Worm (Caenorhabditis elegans): Measurements from ENCODE around the gene srh-25.

The srh-25 gene

DNA sequence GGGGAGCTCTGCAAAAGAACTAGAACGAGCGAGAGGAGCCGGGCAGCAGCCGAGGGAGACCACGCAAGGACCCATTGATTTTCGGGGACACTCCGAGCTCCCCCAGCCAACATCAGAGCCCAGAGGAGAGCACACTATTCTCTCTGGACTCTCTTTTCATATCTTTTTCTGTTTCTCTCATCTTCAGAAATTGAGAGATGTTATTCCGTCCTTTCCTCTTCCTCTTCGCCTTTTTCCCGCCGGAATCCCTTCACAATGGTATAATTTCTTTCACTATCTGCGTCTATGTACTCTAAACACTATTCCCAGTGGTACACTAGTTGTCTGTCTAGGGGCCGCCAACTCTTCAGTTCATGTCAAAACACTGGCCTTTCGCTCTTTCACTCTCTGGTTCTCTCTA lies 31.8 kb upstream of the srh-25 start:
- peak; percentile 88 for TF ChIP-seq irx-1 (tag; optimal IDR thresholded peaks at IDR 0.05)
- TF ChIP-seq ceh-90 (tag; optimal IDR thresholded peaks at IDR 0.05) = no peak
- TF ChIP-seq fkh-10 (GFP tag; optimal IDR thresholded peaks at IDR 0.05) = peak; percentile 96
- TF ChIP-seq vab-15 (tag; optimal IDR thresholded peaks at IDR 0.05) = no peak
- no peak for TF ChIP-seq nhr-28 (tag; optimal IDR thresholded peaks at IDR 0.05)
- TF ChIP-seq dpl-1 (GFP tag; optimal IDR thresholded peaks at IDR 0.05) = peak; percentile 53 to 72 (median 64)
- peak; percentile 95 for TF ChIP-seq fkh-8 (tag; optimal IDR thresholded peaks at IDR 0.05)
- peak; percentile 53; the same call in 1 of the 2 replicates for TF ChIP-seq ceh-88 (GFP tag; IDR thresholded peaks at IDR 0.05)
- peak; percentile 94 for TF ChIP-seq nhr-71 (tag; optimal IDR thresholded peaks at IDR 0.05)
- TF ChIP-seq lin-14 (GFP tag; optimal IDR thresholded peaks at IDR 0.05) = peak; percentile 99
- TF ChIP-seq efl-1 (optimal IDR thresholded peaks at IDR 0.05) = peak; percentile 78 to 82
- peak; percentile 49 to 92 for TF ChIP-seq efl-1 (GFP tag; optimal IDR thresholded peaks at IDR 0.05 in 1 of 2)
- TF ChIP-seq Y116A8C.19 (tag; optimal IDR thresholded peaks at IDR 0.05; ENCODE audit: borderline replicate concordance) = no peak
- TF ChIP-seq mdl-1 (tag; optimal IDR thresholded peaks at IDR 0.05) = peak in 1 of 2 experiments; percentile 76
- TF ChIP-seq ceh-63 (GFP tag; optimal IDR thresholded peaks at IDR 0.05) = peak; percentile 68
- peak; percentile 64 for TF ChIP-seq C16A3.4 (tag; optimal IDR thresholded peaks at IDR 0.05)
- peak; percentile 65 for TF ChIP-seq ceh-8 (GFP tag; optimal IDR thresholded peaks at IDR 0.05)
- peak; percentile 46 for TF ChIP-seq aly-2 (tag; optimal IDR thresholded peaks at IDR 0.05)
- peak; percentile 16 for TF ChIP-seq sup-37 (GFP tag; optimal IDR thresholded peaks at IDR 0.05)
- no peak for TF ChIP-seq C34B4.2 (tag; optimal IDR thresholded peaks at IDR 0.05)
- TF ChIP-seq xbp-1 (tag; optimal IDR thresholded peaks at IDR 0.05) = peak; percentile 76
- TF ChIP-seq ama-1 (optimal IDR thresholded peaks at IDR 0.05) = no peak
- TF ChIP-seq ces-1 (GFP tag; optimal IDR thresholded peaks at IDR 0.05) = no peak
- TF ChIP-seq unc-86 (tag; optimal IDR thresholded peaks at IDR 0.05) = peak; percentile 88
- TF ChIP-seq sptf-1 (tag; optimal IDR thresholded peaks at IDR 0.05) = no peak
- TF ChIP-seq unc-62 (GFP tag; optimal IDR thresholded peaks at IDR 0.05) = no peak
- peak; percentile 55 for TF ChIP-seq nhr-90 (tag; optimal IDR thresholded peaks at IDR 0.05; ENCODE audit: poor library complexity)
- TF ChIP-seq blmp-1 (tag; optimal IDR thresholded peaks at IDR 0.05) = peak; percentile 80
- no peak for TF ChIP-seq tlp-1 (tag; optimal IDR thresholded peaks at IDR 0.05)
- TF ChIP-seq rnt-1 (tag; optimal IDR thresholded peaks at IDR 0.05) = peak; percentile 62
- 0 out of 2 replicates have a peak, but pooled peaks have one; percentile 27 for TF ChIP-seq grh-1 (GFP tag; IDR thresholded peaks at IDR 0.05)
- peak; percentile 49 for TF ChIP-seq nhr-11 (tag; optimal IDR thresholded peaks at IDR 0.05)
- TF ChIP-seq pax-3 (tag; optimal IDR thresholded peaks at IDR 0.05) = peak; percentile 84
- TF ChIP-seq nhr-84 (tag; optimal IDR thresholded peaks at IDR 0.05) = no peak
- TF ChIP-seq ztf-11 (tag; optimal IDR thresholded peaks at IDR 0.05) = no peak
- TF ChIP-seq F16B12.6 (tag; optimal IDR thresholded peaks at IDR 0.05) = no peak
- no peak for TF ChIP-seq pqm-1 (tag; optimal IDR thresholded peaks at IDR 0.05)
- no peak for TF ChIP-seq zip-4 (GFP tag; optimal IDR thresholded peaks at IDR 0.05)
- peak; percentile 41 for TF ChIP-seq mef-2 (tag; optimal IDR thresholded peaks at IDR 0.05)
- peak; percentile 85 for TF ChIP-seq nhr-20 (tag; optimal IDR thresholded peaks at IDR 0.05)
- TF ChIP-seq snpc-4 (tag; optimal IDR thresholded peaks at IDR 0.05) = peak; percentile 71
- TF ChIP-seq nhr-47 (tag; optimal IDR thresholded peaks at IDR 0.05) = peak; percentile 88
- TF ChIP-seq nhr-19 (GFP tag; conservative IDR thresholded peaks at IDR 0.05) = peak; percentile 82
- no peak for TF ChIP-seq pag-3 (tag; optimal IDR thresholded peaks at IDR 0.05; ENCODE audit: borderline replicate concordance, insufficient read depth)
- no peak for TF ChIP-seq C04F5.9 (tag; optimal IDR thresholded peaks at IDR 0.05)
- peak; percentile 65 for TF ChIP-seq lir-3 (tag; optimal IDR thresholded peaks at IDR 0.05; ENCODE audit: poor library complexity)
- peak; percentile 90 for TF ChIP-seq tbx-2 (tag; optimal IDR thresholded peaks at IDR 0.05)
- TF ChIP-seq nhr-76 (tag; optimal IDR thresholded peaks at IDR 0.05) = no peak
- TF ChIP-seq hlh-4 (tag; optimal IDR thresholded peaks at IDR 0.05) = no peak
- peak; percentile 35 for TF ChIP-seq nhr-237 (tag; optimal IDR thresholded peaks at IDR 0.05)
- TF ChIP-seq unc-30 (tag; optimal IDR thresholded peaks at IDR 0.05) = no peak
- TF ChIP-seq jun-1 (tag; optimal IDR thresholded peaks at IDR 0.05) = peak; percentile 36
- peak; percentile 51 for TF ChIP-seq zag-1 (tag; optimal IDR thresholded peaks at IDR 0.05)
- peak; percentile 85 for TF ChIP-seq nhr-85 (tag)

Data from whole organism, L1 larva.